Fruit fly (Drosophila melanogaster) Kc167 (cell line): ENCODE measurements around the gene CG17996.

ENCODE experiments used
- h ChIP-seq: fragments of >200 bp; optimal IDR thresholded peaks from 3 replicates; lab custom pipeline; 2018; ENCODE audit warnings: missing external identifiers
- psq ChIP-seq: fragments of >200 bp; optimal IDR thresholded peaks from 2 replicates; lab custom pipeline; 2017; ENCODE audit warnings: missing external identifiers
- ttk ChIP-seq: sonication (Bioruptor generic); optimal IDR thresholded peaks from 2 replicates; lab custom pipeline; 2017; ENCODE audit warnings: missing external identifiers

dm6 chr2L:16713929-16714328, 16.9 kb downstream of the CG17996 start:
- TF ChIP-seq h (lab: Kevin White, UChicago) (no peak), psq (lab: Kevin White, UChicago) (no peak), ttk (lab: Kevin White, UChicago) (no peak)
